Fruit fly (Drosophila melanogaster): ENCODE results near the gene Rev1.
A peak's percentile ranks its signal among the peaks of the same experiment; 100 is the strongest.

Gene Rev1

DNA sequence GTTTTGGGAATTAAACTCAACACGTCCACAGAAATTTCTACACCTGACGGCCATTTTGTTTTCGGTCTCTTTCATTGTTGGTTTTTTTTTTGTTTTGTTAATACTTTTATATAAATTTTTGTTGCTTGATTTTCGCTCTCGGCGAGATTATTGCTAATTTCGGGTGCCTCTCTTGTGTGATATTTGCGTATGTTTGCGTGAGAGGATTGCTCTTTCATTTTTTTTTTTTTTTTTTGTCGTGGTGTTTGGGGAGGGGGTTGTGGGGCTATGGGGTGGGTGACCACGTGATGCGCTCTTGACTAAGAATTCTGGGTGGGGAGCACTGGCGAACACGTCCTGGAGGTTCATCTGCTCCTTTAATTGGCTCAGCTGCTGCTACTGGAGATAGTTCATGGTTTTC is 28.3 kb upstream of the Rev1 start (continued):
- TF ChIP-seq croc (GFP tag; conservative IDR thresholded peaks at IDR 0.05) = no peak
- TF ChIP-seq sima (GFP tag; optimal IDR thresholded peaks at IDR 0.05) = no peak
- no peak for TF ChIP-seq CG18476 (GFP tag; optimal IDR thresholded peaks at IDR 0.05)
- TF ChIP-seq bowl (GFP tag; IDR thresholded peaks at IDR 0.05) = no peak
- TF ChIP-seq hb (GFP tag; IDR thresholded peaks at IDR 0.05; ENCODE audit: partially characterized antibody) = no peak
- TF ChIP-seq fd64A (GFP tag; optimal IDR thresholded peaks at IDR 0.05) = no peak
- TF ChIP-seq CG33557 (GFP tag; optimal IDR thresholded peaks at IDR 0.05) = no peak
- TF ChIP-seq Drgx (GFP tag; IDR thresholded peaks at IDR 0.05) = 0 out of 2 replicates have a peak, but pooled peaks have one; percentile 30
- no peak for TF ChIP-seq CG14965 (GFP tag; optimal IDR thresholded peaks at IDR 0.05; ENCODE audit: borderline replicate concordance)
- TF ChIP-seq knrl (GFP tag; IDR thresholded peaks at IDR 0.05; ENCODE audit: partially characterized antibody) = no peak
- no peak for TF ChIP-seq hth (optimal IDR thresholded peaks at IDR 0.05)
- TF ChIP-seq CG32532 (GFP tag; IDR thresholded peaks at IDR 0.05) = 0 out of 2 replicates have a peak, but pooled peaks have one; percentile 37
- no peak for TF ChIP-seq tap (tag; optimal IDR thresholded peaks at IDR 0.05)
- TF ChIP-seq unc-4 (GFP tag; IDR thresholded peaks at IDR 0.05; ENCODE audit: partially characterized antibody) = no peak
- TF ChIP-seq B-H2 (GFP tag; optimal IDR thresholded peaks at IDR 0.05) = no peak
- no peak for TF ChIP-seq pita (GFP tag; optimal IDR thresholded peaks at IDR 0.05)
- TF ChIP-seq CG8388 (GFP tag; optimal IDR thresholded peaks at IDR 0.05) = no peak
- TF ChIP-seq CG10462 (GFP tag; optimal IDR thresholded peaks at IDR 0.05) = no peak
- TF ChIP-seq CG2202 (tag; optimal IDR thresholded peaks at IDR 0.05) = no peak
- TF ChIP-seq bsh (GFP tag; optimal IDR thresholded peaks at IDR 0.05) = no peak
- no peak for TF ChIP-seq jumu (GFP tag; optimal IDR thresholded peaks at IDR 0.05)
- TF ChIP-seq dimm (GFP tag; IDR thresholded peaks at IDR 0.05) = no peak
- TF ChIP-seq CG10979 (tag; optimal IDR thresholded peaks at IDR 0.05) = no peak
- no peak for TF ChIP-seq psq (GFP tag; optimal IDR thresholded peaks at IDR 0.05)
- TF ChIP-seq CG32772 (GFP tag; IDR thresholded peaks at IDR 0.05) = peak; percentile 56; the same call in 1 of the 2 replicates
- no peak for TF ChIP-seq CG4282 (GFP tag; optimal IDR thresholded peaks at IDR 0.05)
- no peak for TF ChIP-seq CG2875 (GFP tag; optimal IDR thresholded peaks at IDR 0.05)
- TF ChIP-seq CG11723 (GFP tag; optimal IDR thresholded peaks at IDR 0.05) = no peak
- peak; percentile 51; the same call in 1 of the 2 replicates for TF ChIP-seq Adf1 (GFP tag; IDR thresholded peaks at IDR 0.05)
- TF ChIP-seq dm (GFP tag; optimal IDR thresholded peaks at IDR 0.05) = no peak
- TF ChIP-seq CG18619 (GFP tag; optimal IDR thresholded peaks at IDR 0.05) = no peak
- peak; percentile 5 for TF ChIP-seq CG12104 (GFP tag; optimal IDR thresholded peaks at IDR 0.05)
- peak; percentile 67; the same call in 1 of the 4 replicates for TF ChIP-seq chinmo (GFP tag; IDR thresholded peaks at IDR 0.05; ENCODE audit: partially characterized antibody)
- TF ChIP-seq Usf (GFP tag; optimal IDR thresholded peaks at IDR 0.05) = no peak
- TF ChIP-seq CG8944 (GFP tag; optimal IDR thresholded peaks at IDR 0.05) = no peak
- no peak for TF ChIP-seq Atf-2 (GFP tag; optimal IDR thresholded peaks at IDR 0.05)
- TF ChIP-seq Hr3 (GFP tag; optimal IDR thresholded peaks at IDR 0.05) = no peak
- 0 out of 2 replicates have a peak, but pooled peaks have one; percentile 38 for TF ChIP-seq vvl (GFP tag; IDR thresholded peaks at IDR 0.05)
- TF ChIP-seq CG34376 (GFP tag; optimal IDR thresholded peaks at IDR 0.05) = no peak
- no peak for TF ChIP-seq tup (GFP tag; optimal IDR thresholded peaks at IDR 0.05)
- TF ChIP-seq crp (GFP tag; optimal IDR thresholded peaks at IDR 0.05) = no peak
- peak; percentile 15 for TF ChIP-seq sqz (GFP tag; optimal IDR thresholded peaks at IDR 0.05)
- TF ChIP-seq Ssrp (tag; optimal IDR thresholded peaks at IDR 0.05) = no peak
- no peak for TF ChIP-seq slbo (GFP tag; IDR thresholded peaks at IDR 0.05)
- TF ChIP-seq dysf (GFP tag; IDR thresholded peaks at IDR 0.05) = no peak
- TF ChIP-seq CG10431 (GFP tag; optimal IDR thresholded peaks at IDR 0.05) = no peak
- no peak for TF ChIP-seq CG17568 (GFP tag; optimal IDR thresholded peaks at IDR 0.05)
- TF ChIP-seq ara (GFP tag; IDR thresholded peaks at IDR 0.05) = no peak
- TF ChIP-seq Lhr (GFP tag; optimal IDR thresholded peaks at IDR 0.05) = no peak
- no peak for TF ChIP-seq CG7786 (GFP tag; optimal IDR thresholded peaks at IDR 0.05)
- TF ChIP-seq pho (GFP tag; optimal IDR thresholded peaks at IDR 0.05) = no peak
